Worm (Caenorhabditis elegans) whole organism, young adult: ENCODE data around the gene max-2.

Source experiments
- lsl-1 ChIP-seq: fragments of 200-800 bp; sonication (Bioruptor generic); optimal IDR thresholded peaks from 2 replicates; lab custom pipeline; 2018; ENCODE audit warnings: mild to moderate bottlenecking, missing genetic modification characterization, moderate library complexity, missing compliant biosample characterization
- nfya-2 ChIP-seq: fragments of 200-800 bp; sonication (Bioruptor generic); IDR thresholded peaks from 2 replicates; pipeline ENCODE4 v1.3.6; 2022; ENCODE audit warnings: missing genetic modification reagents, missing genetic modification characterization, missing compliant biosample characterization
- tlf-1 ChIP-seq: fragments of 200-800 bp; sonication (Bioruptor generic); optimal IDR thresholded peaks from 2 replicates; lab custom pipeline; 2018; ENCODE audit warnings: mild to moderate bottlenecking, missing genetic modification characterization, missing compliant biosample characterization

ce11 chrII:12966274-12966673 is 59.4 kb downstream of the max-2 start:
- TF ChIP-seq lsl-1 (GFP tag; lab: Kevin White, UChicago) (no peak), nfya-2 (GFP tag; lab: Robert Waterston, UW) (no peak), tlf-1 (GFP tag; lab: Kevin White, UChicago) (no peak)
